Worm (Caenorhabditis elegans): ENCODE results near the gene srg-57.

The srg-57 gene

ce11 chrV:2694389-2694788 is 39.9 kb downstream of the srg-57 start, which contains the start of gene Y45G12B.2 (continued):
- TF ChIP-seq madf-8 (GFP tag; conservative IDR thresholded peaks at IDR 0.05) (no peak; the same call in 1 of the 2 replicates), sdz-38 (tag; optimal IDR thresholded peaks at IDR 0.05) (no peak), T26A5.8 (tag; optimal IDR thresholded peaks at IDR 0.05) (no peak), B0019.2 (GFP tag; conservative IDR thresholded peaks at IDR 0.05) (no peak), zfh-2 (GFP tag; conservative IDR thresholded peaks at IDR 0.05) (no peak), ceh-40 (GFP tag; IDR thresholded peaks at IDR 0.05) (no peak), nhr-120 (GFP tag; IDR thresholded peaks at IDR 0.05) (no peak), chd-7 (tag; optimal IDR thresholded peaks at IDR 0.05) (no peak), aptf-2 (GFP tag; conservative IDR thresholded peaks at IDR 0.05) (no peak), cebp-2 (GFP tag; IDR thresholded peaks at IDR 0.05) (no peak), attf-5 (GFP tag; optimal IDR thresholded peaks at IDR 0.05) (peak; percentile 30), attf-3 (GFP tag; conservative IDR thresholded peaks at IDR 0.05) (0 out of 2 replicates have a peak, but pooled peaks have one; percentile 27), madf-3 (GFP tag; IDR thresholded peaks at IDR 0.05) (no peak), F37B4.10 (GFP tag; IDR thresholded peaks at IDR 0.05) (no peak), mes-4 (tag; optimal IDR thresholded peaks at IDR 0.05) (no peak), T07F8.4 (tag; optimal IDR thresholded peaks at IDR 0.05) (no peak), cebp-1 (GFP tag; IDR thresholded peaks at IDR 0.05) (no peak), cebp-1 (tag; optimal IDR thresholded peaks at IDR 0.05) (peak; percentile 56), ceh-27 (GFP tag; optimal IDR thresholded peaks at IDR 0.05) (peak; percentile 3), F22D6.2 (tag; optimal IDR thresholded peaks at IDR 0.05) (no peak), unc-130 (GFP tag; optimal IDR thresholded peaks at IDR 0.05) (no peak), hrde-1 (tag; optimal IDR thresholded peaks at IDR 0.05; ENCODE audit: borderline replicate concordance) (no peak), ZK185.1 (tag; optimal IDR thresholded peaks at IDR 0.05; ENCODE audit: poor library complexity, severe bottlenecking) (no peak), hlh-26 (GFP tag; conservative IDR thresholded peaks at IDR 0.05) (no peak), dpff-1 (tag; optimal IDR thresholded peaks at IDR 0.05) (no peak), Y67H2A.10 (GFP tag; conservative IDR thresholded peaks at IDR 0.05) (no peak), atf-7 (tag; optimal IDR thresholded peaks at IDR 0.05) (no peak), bed-2 (GFP tag; IDR thresholded peaks at IDR 0.05) (no peak), F10E7.11 (tag; optimal IDR thresholded peaks at IDR 0.05) (no peak), B0261.1 (tag; optimal IDR thresholded peaks at IDR 0.05) (no peak), B0035.1 (tag; optimal IDR thresholded peaks at IDR 0.05) (no peak), sea-2 (GFP tag; IDR thresholded peaks at IDR 0.05) (no peak), rec-8 (tag; optimal IDR thresholded peaks at IDR 0.05) (no peak), F57C9.4 (tag; optimal IDR thresholded peaks at IDR 0.05) (no peak), mel-28 (tag; optimal IDR thresholded peaks at IDR 0.05; ENCODE audit: borderline replicate concordance) (no peak), him-1 (tag; optimal IDR thresholded peaks at IDR 0.05) (no peak), hmg-20 (GFP tag; IDR thresholded peaks at IDR 0.05) (no peak), Y95B8A.8 (GFP tag; IDR thresholded peaks at IDR 0.05) (peak; percentile 41; the same call in 1 of the 2 replicates), nhr-179 (tag; optimal IDR thresholded peaks at IDR 0.05) (no peak), dox-1 (GFP tag; IDR thresholded peaks at IDR 0.05) (peak; percentile 81), C17E4.6 (GFP tag; IDR thresholded peaks at IDR 0.05) (peak; percentile 59; the same call in 1 of the 2 replicates), snpc-3.4 (tag; optimal IDR thresholded peaks at IDR 0.05) (no peak), ekl-4 (GFP tag; IDR thresholded peaks at IDR 0.05) (no peak), mxl-1 (tag; optimal IDR thresholded peaks at IDR 0.05) (no peak), aptf-3 (GFP tag; IDR thresholded peaks at IDR 0.05) (no peak), F39B2.1 (GFP tag; IDR thresholded peaks at IDR 0.05) (no peak), fkh-3 (tag; optimal IDR thresholded peaks at IDR 0.05) (no peak), xnd-1 (tag; optimal IDR thresholded peaks at IDR 0.05) (no peak), Y56A3A.18 (GFP tag; IDR thresholded peaks at IDR 0.05) (no peak), nhr-90 (tag; optimal IDR thresholded peaks at IDR 0.05) (no peak)

Data from whole organism, young adult.